Worm (Caenorhabditis elegans): Measurements from ENCODE around the gene C50B8.4.

C50B8.4 gene

DNA sequence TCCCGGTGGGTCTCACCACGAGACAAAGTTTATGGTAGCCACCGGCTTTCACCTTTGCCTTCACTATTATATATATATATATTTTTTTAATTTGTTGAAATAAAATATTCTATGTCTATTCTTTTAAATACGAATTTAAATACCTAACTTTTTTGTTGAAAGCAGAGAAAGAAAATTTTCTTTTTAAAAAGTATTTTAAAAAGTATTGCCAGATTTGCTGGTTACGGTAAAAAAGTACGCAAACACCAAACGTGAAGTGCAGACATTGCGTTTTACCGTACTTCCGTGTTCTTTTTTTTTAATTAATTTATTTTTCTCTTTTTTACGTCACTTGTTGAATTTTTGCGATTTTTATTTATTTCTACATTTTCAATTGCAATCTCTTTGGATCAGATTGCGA, 11.8 kb upstream of the C50B8.4 start, which contains the start of gene C56A3.8:
C56A3.8 (plus strand) TSS at position 301 of the 400 bp plus-strand sequence.
- TF ChIP-seq ztf-29 (GFP tag; IDR thresholded peaks at IDR 0.05) (no peak), ztf-23 (GFP tag; IDR thresholded peaks at IDR 0.05) (no peak), cog-1 (tag; optimal IDR thresholded peaks at IDR 0.05) (no peak), ref-1 (GFP tag; conservative IDR thresholded peaks at IDR 0.05) (no peak), med-1 (GFP tag; optimal IDR thresholded peaks at IDR 0.05; ENCODE audit: insufficient read depth) (no peak), tab-1 (GFP tag; IDR thresholded peaks at IDR 0.05) (no peak), klf-2 (GFP tag; conservative IDR thresholded peaks at IDR 0.05) (no peak), T22C8.4 (GFP tag; IDR thresholded peaks at IDR 0.05) (no peak)

DNA sequence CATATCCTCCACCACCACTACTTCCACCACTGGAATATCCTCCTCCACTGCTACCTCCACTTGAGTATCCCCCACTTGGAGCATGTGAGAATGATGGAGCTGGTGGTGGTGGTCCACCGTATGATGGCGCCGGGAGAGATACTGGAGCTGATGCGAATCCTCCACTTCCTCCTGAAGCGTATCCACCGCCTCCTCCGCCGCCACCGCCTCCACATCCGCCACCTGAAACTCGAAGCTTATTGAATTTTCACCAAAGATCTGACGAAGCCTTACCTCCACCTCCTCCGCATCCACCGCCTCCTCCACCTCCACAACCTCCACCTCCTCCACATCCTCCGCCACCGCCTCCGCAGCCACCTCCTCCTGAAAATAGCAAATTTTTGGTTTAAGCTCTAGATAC, 9.1 kb upstream of the C50B8.4 start:
- TF ChIP-seq cog-1 (tag; optimal IDR thresholded peaks at IDR 0.05), result no peak
- no peak for TF ChIP-seq ref-1 (GFP tag; conservative IDR thresholded peaks at IDR 0.05)
- TF ChIP-seq ztf-23 (GFP tag; IDR thresholded peaks at IDR 0.05), result no peak
- no peak for TF ChIP-seq klf-2 (GFP tag; conservative IDR thresholded peaks at IDR 0.05)
- no peak for TF ChIP-seq ztf-29 (GFP tag; IDR thresholded peaks at IDR 0.05)
- no peak for TF ChIP-seq flt-1 (GFP tag; IDR thresholded peaks at IDR 0.05)
- TF ChIP-seq med-1 (GFP tag; optimal IDR thresholded peaks at IDR 0.05; ENCODE audit: insufficient read depth), result no peak
- TF ChIP-seq T22C8.4 (GFP tag; IDR thresholded peaks at IDR 0.05), result no peak
- TF ChIP-seq tab-1 (GFP tag; IDR thresholded peaks at IDR 0.05), result no peak

DNA sequence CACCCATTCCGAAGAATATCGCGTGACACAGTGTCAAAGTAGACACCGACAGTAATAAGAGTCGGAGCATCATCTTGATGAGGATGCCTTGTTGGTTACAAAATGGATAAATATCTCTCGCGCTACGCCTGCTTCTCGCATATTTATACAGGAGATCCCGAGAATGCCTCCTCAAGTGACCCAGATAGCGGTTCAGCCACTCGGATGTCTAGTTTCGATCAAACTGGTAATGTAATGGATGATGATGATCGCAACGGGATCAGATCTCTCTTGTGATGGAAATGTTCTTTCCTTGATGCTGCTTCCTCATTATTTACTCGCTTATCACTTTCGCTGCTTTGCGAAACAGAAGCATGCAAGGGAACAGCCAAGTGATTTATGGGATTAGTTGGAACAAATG, 8.0 kb upstream of the C50B8.4 start, which contains the start of gene grl-17:
grl-17 (minus strand) TSS at position 101 of the 400 bp plus-strand sequence.
- no peak for TF ChIP-seq cog-1 (tag; optimal IDR thresholded peaks at IDR 0.05)
- TF ChIP-seq T22C8.4 (GFP tag; IDR thresholded peaks at IDR 0.05), result no peak
- no peak for TF ChIP-seq ref-1 (GFP tag; conservative IDR thresholded peaks at IDR 0.05)
- no peak for TF ChIP-seq med-1 (GFP tag; optimal IDR thresholded peaks at IDR 0.05; ENCODE audit: insufficient read depth)
- no peak for TF ChIP-seq ztf-29 (GFP tag; IDR thresholded peaks at IDR 0.05)

DNA sequence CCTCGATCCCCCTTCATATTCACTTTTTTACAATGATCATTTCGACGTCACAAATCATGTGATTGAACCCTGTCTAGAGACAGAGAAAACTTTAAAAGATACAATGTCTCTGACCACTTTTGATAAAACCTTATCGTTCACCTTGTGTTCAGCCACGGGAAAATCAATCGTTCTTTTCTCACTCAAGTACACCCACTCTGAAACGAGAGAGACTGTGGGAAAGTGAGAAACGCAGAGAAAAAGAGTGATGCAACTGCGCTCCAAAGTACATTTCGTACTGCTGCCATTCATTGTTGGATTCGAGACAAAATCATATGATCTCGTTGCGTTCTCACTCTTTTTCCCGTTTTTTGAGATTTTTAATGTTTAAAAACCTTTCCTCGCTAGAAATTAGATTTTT, 6.6 kb upstream of the C50B8.4 start:
- no peak for TF ChIP-seq ztf-29 (GFP tag; IDR thresholded peaks at IDR 0.05)
- 0 out of 2 replicates have a peak, but pooled peaks have one; percentile 9 for TF ChIP-seq T22C8.4 (GFP tag; IDR thresholded peaks at IDR 0.05)

DNA sequence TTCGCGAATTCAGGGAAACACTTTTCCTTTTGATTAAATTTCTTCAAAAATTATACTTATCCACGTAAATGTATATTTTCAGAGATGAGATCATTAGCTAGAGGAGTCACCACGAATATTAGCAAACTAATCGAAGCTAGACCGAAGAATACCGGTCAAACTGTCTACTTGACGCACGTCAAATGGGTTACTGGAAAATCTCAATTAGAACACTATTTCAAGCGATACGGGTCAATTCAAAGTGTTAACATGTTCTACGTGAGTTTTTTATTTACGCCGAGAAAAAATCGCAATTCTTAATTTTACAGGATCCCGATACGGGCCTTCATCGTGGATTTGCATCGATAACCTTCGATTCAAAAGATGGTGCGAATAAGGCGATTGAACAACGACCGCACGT, 6.0 kb upstream of the C50B8.4 start, which contains the start of gene slrp-1:
slrp-1 (plus strand) TSS at position 83 of the 400 bp plus-strand sequence.
- no peak for TF ChIP-seq T22C8.4 (GFP tag; IDR thresholded peaks at IDR 0.05)
- no peak for TF ChIP-seq ztf-23 (GFP tag; IDR thresholded peaks at IDR 0.05)
- no peak for TF ChIP-seq ref-1 (GFP tag; conservative IDR thresholded peaks at IDR 0.05)
- TF ChIP-seq ztf-29 (GFP tag; IDR thresholded peaks at IDR 0.05), result no peak
- TF ChIP-seq flt-1 (GFP tag; IDR thresholded peaks at IDR 0.05), result no peak
- TF ChIP-seq cog-1 (tag; optimal IDR thresholded peaks at IDR 0.05), result no peak
- no peak for TF ChIP-seq tab-1 (GFP tag; IDR thresholded peaks at IDR 0.05)
- TF ChIP-seq klf-2 (GFP tag; conservative IDR thresholded peaks at IDR 0.05), result no peak

DNA sequence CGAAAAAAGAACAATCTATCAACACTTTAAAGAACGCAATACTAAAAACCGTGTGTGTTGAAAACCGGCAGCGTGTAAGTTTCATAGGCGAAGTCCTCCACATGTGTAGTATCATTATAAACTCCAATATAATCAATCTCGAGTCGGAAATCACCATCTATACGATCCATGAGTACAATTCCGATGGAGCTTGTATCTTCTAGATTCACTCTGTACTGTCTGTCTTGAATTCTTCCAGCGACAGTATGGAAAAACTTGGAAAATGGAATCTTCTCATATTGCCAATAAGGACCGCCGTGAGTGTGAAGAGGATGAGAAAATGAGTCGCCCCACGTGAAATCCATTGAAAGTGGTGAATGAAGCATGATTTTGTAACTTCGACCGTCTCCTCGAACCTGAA, 4.8 kb upstream of the C50B8.4 start:
- TF ChIP-seq med-1 (GFP tag; optimal IDR thresholded peaks at IDR 0.05; ENCODE audit: insufficient read depth) (no peak), flt-1 (GFP tag; IDR thresholded peaks at IDR 0.05) (no peak), ztf-23 (GFP tag; IDR thresholded peaks at IDR 0.05) (no peak), cog-1 (tag; optimal IDR thresholded peaks at IDR 0.05) (no peak), klf-2 (GFP tag; conservative IDR thresholded peaks at IDR 0.05) (no peak), T22C8.4 (GFP tag; IDR thresholded peaks at IDR 0.05) (no peak), ztf-29 (GFP tag; IDR thresholded peaks at IDR 0.05) (no peak), ref-1 (GFP tag; conservative IDR thresholded peaks at IDR 0.05) (no peak), tab-1 (GFP tag; IDR thresholded peaks at IDR 0.05) (no peak)

DNA sequence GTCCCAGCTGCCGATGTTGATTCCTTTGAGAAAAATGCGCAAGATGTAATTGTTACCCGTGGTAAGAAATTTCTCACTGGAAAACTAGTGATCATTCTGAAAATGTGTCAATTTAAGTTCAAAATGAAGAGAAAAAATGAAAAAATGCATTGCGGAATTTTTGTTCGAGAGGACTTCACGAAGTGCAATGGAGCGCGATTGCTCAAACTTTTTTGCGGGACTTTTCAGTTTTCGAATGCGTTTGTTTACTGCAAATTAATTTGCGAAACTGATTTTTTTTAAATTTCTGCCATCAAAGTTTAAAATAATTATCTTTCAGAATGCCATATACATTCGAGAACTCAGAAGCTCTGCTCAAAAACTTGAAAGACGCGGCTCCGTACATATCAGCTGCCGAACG, 3.3 kb upstream of the C50B8.4 start, which contains the start of the genes nuaf-1 and bir-2:
nuaf-1 (minus strand) TSS at position 98 of the 400 bp plus-strand sequence.
bir-2 (plus strand) TSS at position 318 of the 400 bp plus-strand sequence.
- no peak for TF ChIP-seq ztf-29 (GFP tag; IDR thresholded peaks at IDR 0.05)
- no peak for TF ChIP-seq flt-1 (GFP tag; IDR thresholded peaks at IDR 0.05)
- TF ChIP-seq cog-1 (tag; optimal IDR thresholded peaks at IDR 0.05), result no peak
- TF ChIP-seq ref-1 (GFP tag; conservative IDR thresholded peaks at IDR 0.05), result no peak

DNA sequence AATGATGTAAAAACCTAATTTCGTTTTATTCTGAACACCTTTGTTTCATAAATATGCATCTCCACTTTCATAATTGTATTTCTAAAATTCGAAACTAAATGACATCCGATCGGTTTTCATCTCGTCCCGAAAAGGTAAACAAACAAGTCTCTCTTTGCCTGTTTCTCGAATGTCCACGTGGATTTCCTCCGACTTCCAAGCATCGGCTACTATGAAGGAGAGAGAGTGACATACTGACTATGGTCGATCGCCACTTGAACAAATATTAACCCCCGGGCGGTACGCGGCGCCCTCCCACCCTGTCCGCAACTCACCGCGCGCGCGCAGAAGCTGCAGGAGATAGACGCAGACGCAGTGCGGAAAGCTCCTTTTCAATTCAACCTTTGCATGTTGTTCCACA, 4.1 kb downstream of the C50B8.4 start:
- TF ChIP-seq flt-1 (GFP tag; IDR thresholded peaks at IDR 0.05), result no peak
- no peak for TF ChIP-seq ref-1 (GFP tag; conservative IDR thresholded peaks at IDR 0.05)
- TF ChIP-seq ztf-23 (GFP tag; IDR thresholded peaks at IDR 0.05), result peak; percentile 43; the same call in 1 of the 2 replicates

DNA sequence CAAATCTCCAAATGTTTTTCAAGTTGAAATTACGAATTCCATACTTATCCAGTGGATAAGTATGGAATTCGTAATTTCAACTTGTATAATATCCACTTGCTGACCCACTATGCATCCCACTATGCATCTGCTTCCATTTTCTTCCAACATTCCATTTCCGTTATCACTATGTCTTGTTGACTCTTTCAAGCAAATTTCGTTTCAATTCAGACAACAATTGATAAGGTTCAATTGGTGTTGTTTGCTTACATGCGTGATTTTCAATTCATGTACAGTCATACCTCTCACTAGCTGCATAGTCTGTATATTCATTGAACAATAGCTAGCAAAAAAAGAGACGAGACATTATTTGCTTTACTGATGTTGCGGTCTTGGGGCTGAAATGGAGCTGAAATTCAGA, 5.0 kb downstream of the C50B8.4 start:
- TF ChIP-seq tab-1 (GFP tag; IDR thresholded peaks at IDR 0.05) (no peak), ztf-23 (GFP tag; IDR thresholded peaks at IDR 0.05) (no peak), T22C8.4 (GFP tag; IDR thresholded peaks at IDR 0.05) (no peak), flt-1 (GFP tag; IDR thresholded peaks at IDR 0.05) (no peak), cog-1 (tag; optimal IDR thresholded peaks at IDR 0.05) (no peak), med-1 (GFP tag; optimal IDR thresholded peaks at IDR 0.05; ENCODE audit: insufficient read depth) (no peak)

DNA sequence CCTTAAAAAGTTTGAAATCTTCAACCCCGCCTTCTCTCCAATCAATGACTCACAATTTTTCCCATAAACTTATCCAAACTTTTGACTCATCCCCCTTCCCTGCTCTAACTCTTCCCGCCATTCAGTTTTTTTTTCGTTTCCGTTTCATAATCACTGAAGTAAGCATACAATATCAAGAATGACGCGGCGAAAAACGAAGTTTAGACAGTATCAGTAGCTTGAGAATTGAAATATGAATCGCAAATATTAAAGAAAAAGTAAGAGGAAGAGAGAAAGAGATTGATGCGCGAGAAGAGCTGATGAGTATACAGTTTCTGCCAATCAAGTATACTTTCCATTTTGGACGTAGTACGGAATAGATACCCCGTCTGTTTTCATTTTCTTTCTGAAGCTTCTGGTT, 5.7 kb downstream of the C50B8.4 start:
- TF ChIP-seq ztf-29 (GFP tag; IDR thresholded peaks at IDR 0.05) (no peak), tab-1 (GFP tag; IDR thresholded peaks at IDR 0.05) (no peak)

DNA sequence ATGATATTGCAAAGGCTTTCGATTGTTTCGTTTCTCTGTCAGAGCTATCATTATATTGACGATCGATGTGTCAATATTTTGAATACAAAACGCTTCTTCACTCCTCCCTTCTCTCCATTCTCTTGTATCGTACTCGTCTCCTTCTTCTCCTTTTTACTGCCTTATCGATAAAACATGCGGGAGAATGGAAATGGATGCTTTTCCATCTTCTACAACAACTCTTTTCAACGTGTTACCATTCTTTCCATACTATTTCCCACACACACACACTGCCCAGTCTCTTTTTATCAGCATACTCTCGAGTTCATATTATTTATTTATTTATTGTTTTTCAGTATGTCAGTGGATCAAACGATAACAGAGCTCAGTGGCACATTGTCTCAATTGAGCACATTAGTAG, 6.8 kb downstream of the C50B8.4 start, which contains the start of gene C50B8.6:
C50B8.6 (plus strand) TSS at position 336 of the 400 bp plus-strand sequence.
- no peak for TF ChIP-seq klf-2 (GFP tag; conservative IDR thresholded peaks at IDR 0.05)
- TF ChIP-seq T22C8.4 (GFP tag; IDR thresholded peaks at IDR 0.05), result no peak
- no peak for TF ChIP-seq cog-1 (tag; optimal IDR thresholded peaks at IDR 0.05)
- TF ChIP-seq tab-1 (GFP tag; IDR thresholded peaks at IDR 0.05), result no peak
- no peak for TF ChIP-seq flt-1 (GFP tag; IDR thresholded peaks at IDR 0.05)
- TF ChIP-seq ztf-23 (GFP tag; IDR thresholded peaks at IDR 0.05), result no peak
- TF ChIP-seq ref-1 (GFP tag; conservative IDR thresholded peaks at IDR 0.05), result no peak
